Worm (Caenorhabditis elegans) whole organism, midembryonic: ENCODE measurements around the gene srxa-18.

Experiments used
- T22C8.4 ChIP-seq: fragments of 200-800 bp; sonication (Bioruptor generic); IDR thresholded peaks from 2 replicates; pipeline ENCODE4 v1.3.6; 2022; ENCODE audit warnings: missing genetic modification characterization, missing compliant biosample characterization
- flt-1 ChIP-seq: fragments of 200-800 bp; sonication (Bioruptor generic); IDR thresholded peaks from 2 replicates; pipeline ENCODE4 v1.3.6; 2022; ENCODE audit warnings: missing genetic modification characterization, missing compliant biosample characterization
- med-1 ChIP-seq: sonication (generic microtip); optimal IDR thresholded peaks from 2 replicates; lab custom pipeline; 2017; ENCODE audit warnings: missing genetic modification characterization, mild to moderate bottlenecking, missing compliant biosample characterization, antibody characterized with exemption, missing genetic modification reagents; ENCODE audit not compliant: insufficient read depth
- ref-1 ChIP-seq: fragments of 200-800 bp; sonication (Bioruptor generic); conservative IDR thresholded peaks from 2 replicates; pipeline ENCODE4 v1.3.6; 2022; ENCODE audit warnings: missing genetic modification reagents, missing genetic modification characterization, missing compliant biosample characterization
- tab-1 ChIP-seq: fragments of 200-800 bp; sonication (Bioruptor generic); IDR thresholded peaks from 2 replicates; pipeline ENCODE4 v1.3.6; 2022; ENCODE audit warnings: missing genetic modification characterization, missing compliant biosample characterization
- ztf-23 ChIP-seq: fragments of 200-800 bp; sonication (Bioruptor generic); IDR thresholded peaks from 2 replicates; pipeline ENCODE4 v1.3.6; 2022; ENCODE audit warnings: missing genetic modification reagents, missing genetic modification characterization, missing compliant biosample characterization
- ztf-29 ChIP-seq: fragments of 200-800 bp; sonication (Bioruptor generic); IDR thresholded peaks from 2 replicates; pipeline ENCODE4 v1.3.6; 2022; ENCODE audit warnings: missing genetic modification reagents, missing genetic modification characterization, missing compliant biosample characterization

DNA sequence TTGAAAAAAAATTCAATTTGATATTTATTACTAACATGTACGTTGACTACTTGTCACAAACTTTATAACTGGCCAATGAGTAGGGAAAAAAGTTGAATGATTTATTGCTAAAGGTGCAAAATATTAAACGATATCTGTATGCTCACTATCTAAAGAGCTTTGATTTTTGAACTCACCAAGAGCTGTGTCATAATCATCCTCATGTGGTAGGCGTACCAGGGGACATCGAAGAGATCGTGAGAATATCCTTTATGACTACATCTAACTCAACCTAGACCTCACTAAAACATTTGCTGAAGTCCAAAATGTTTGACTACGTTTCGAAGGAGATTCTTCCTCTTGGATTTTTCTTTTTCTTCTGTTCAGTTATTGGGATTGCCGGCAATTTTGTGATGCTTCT, 31.5 kb upstream of the srxa-18 start, which contains the start of gene srsx-28:
- TF ChIP-seq tab-1 (GFP tag; lab: Robert Waterston, UW) (no peak), ztf-23 (no peak), med-1 (GFP tag; lab: Kevin White, UChicago) (no peak), flt-1 (no peak), T22C8.4 (no peak), ref-1 (no peak), ztf-29 (no peak)
